Worm (Caenorhabditis elegans): Measurements from ENCODE around the gene C53D6.6.

C53D6.6 gene

ce11 chrIV:8979695-8980094, 52.8 kb downstream of the C53D6.6 start, which contains the start of gene col-119:
col-119 (minus strand) TSS chrIV:8979795.
- TF ChIP-seq tbx-11 (GFP tag; IDR thresholded peaks at IDR 0.05) (no peak), hmg-4 (GFP tag; optimal IDR thresholded peaks at IDR 0.05) (no peak), flt-1 (GFP tag; IDR thresholded peaks at IDR 0.05) (no peak)

- TF ChIP-seq ets-7 (tag; optimal IDR thresholded peaks at IDR 0.05) (no peak), ceh-13 (GFP tag; optimal IDR thresholded peaks at IDR 0.05) (no peak), hmbx-1 (tag; optimal IDR thresholded peaks at IDR 0.05) (no peak), ama-1 (optimal IDR thresholded peaks at IDR 0.05) (no peak), tra-4 (tag; optimal IDR thresholded peaks at IDR 0.05) (no peak), scrt-1 (GFP tag; IDR thresholded peaks at IDR 0.05) (no peak), pes-1 (GFP tag; IDR thresholded peaks at IDR 0.05) (no peak)
Observed at ce11 chrIV:8979062-8979612, 53.3 kb downstream of the C53D6.6 start.

ce11 chrIV:8978047-8978446, 54.4 kb downstream of the C53D6.6 start:
- TF ChIP-seq tra-4 (tag; optimal IDR thresholded peaks at IDR 0.05), result no peak
- no peak for TF ChIP-seq ama-1 (optimal IDR thresholded peaks at IDR 0.05)

Data from whole organism, early embryonic.